Worm (Caenorhabditis elegans): Measurements from ENCODE around the gene sdz-24.

Gene sdz-24

DNA sequence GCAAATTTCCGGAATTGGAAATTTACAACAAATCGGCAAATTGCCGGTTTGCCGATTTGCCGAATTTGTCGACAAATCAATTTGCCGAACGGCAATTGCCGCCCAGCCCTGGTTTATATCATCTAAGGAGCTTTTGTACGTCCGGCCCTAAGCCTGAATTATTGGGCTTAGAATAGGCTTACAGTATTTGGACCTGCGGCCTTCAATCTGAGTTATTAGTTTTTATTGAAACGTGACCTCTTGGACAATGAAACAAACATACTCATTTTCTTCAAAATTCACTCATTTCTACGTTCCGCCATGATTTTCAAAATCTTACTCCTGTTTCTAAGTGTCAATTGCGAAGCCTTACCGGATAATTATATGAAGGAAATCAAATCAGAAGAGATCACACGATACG lies 16.8 kb downstream of the sdz-24 start, which contains the start of gene Y39F10C.1:
TSS of gene Y39F10C.1 (plus strand) at position 301 of the 400 bp plus-strand sequence.
- TF ChIP-seq flt-1 (GFP tag; IDR thresholded peaks at IDR 0.05) (no peak), cog-1 (tag; optimal IDR thresholded peaks at IDR 0.05) (no peak), tab-1 (GFP tag; IDR thresholded peaks at IDR 0.05) (no peak), T22C8.4 (GFP tag; IDR thresholded peaks at IDR 0.05) (no peak), ref-1 (GFP tag; conservative IDR thresholded peaks at IDR 0.05) (no peak), med-1 (GFP tag; optimal IDR thresholded peaks at IDR 0.05; ENCODE audit: insufficient read depth) (no peak), ztf-29 (GFP tag; IDR thresholded peaks at IDR 0.05) (no peak), ztf-23 (GFP tag; IDR thresholded peaks at IDR 0.05) (no peak), klf-2 (GFP tag; conservative IDR thresholded peaks at IDR 0.05) (no peak)

DNA sequence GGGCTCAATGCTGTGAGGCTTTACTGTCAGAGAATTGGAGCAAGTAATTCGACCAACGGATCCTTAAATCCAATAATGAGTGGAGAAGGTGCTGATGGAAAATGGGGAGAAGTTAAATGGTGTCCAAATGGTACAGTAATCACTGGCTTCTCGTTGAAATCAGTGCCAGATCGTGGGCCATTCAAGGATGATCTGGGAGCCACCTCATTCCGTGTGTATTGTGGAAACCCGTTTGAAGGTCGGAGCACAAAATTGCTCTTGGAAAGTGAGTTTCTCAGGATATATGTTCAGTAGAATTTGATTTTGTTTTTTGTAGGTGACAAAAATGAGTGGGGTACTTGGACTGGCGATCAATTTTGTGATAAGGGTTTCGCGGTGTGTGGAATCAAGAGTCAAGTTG lies 17.4 kb downstream of the sdz-24 start:
- no peak for TF ChIP-seq tab-1 (GFP tag; IDR thresholded peaks at IDR 0.05)
- TF ChIP-seq med-1 (GFP tag; optimal IDR thresholded peaks at IDR 0.05; ENCODE audit: insufficient read depth): no peak
- no peak for TF ChIP-seq T22C8.4 (GFP tag; IDR thresholded peaks at IDR 0.05)
- no peak for TF ChIP-seq ztf-23 (GFP tag; IDR thresholded peaks at IDR 0.05)
- no peak for TF ChIP-seq cog-1 (tag; optimal IDR thresholded peaks at IDR 0.05)
- no peak for TF ChIP-seq ztf-29 (GFP tag; IDR thresholded peaks at IDR 0.05)
- TF ChIP-seq ref-1 (GFP tag; conservative IDR thresholded peaks at IDR 0.05): no peak
- TF ChIP-seq flt-1 (GFP tag; IDR thresholded peaks at IDR 0.05): no peak
- TF ChIP-seq klf-2 (GFP tag; conservative IDR thresholded peaks at IDR 0.05): no peak

DNA sequence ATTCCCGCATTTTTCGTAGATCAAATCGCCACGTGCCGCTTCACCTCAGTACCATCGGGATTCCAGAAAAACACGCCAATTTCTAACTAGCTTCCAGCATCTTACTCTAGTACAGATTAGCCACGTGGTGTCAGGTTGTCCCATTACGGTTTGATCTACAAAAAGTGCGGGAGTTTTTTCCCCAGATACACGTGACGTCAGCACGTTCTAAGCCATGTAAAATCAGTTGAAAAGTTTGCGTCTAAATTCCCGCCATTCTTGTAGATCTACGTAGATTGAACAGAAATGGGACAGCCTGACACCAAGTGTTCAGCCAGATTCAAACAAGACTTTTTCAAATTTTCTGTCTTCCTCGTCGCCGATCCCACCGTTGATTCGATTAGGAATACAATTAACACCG lies 20.1 kb downstream of the sdz-24 start, which contains the start of gene T02H6.9:
TSS of gene T02H6.9 (plus strand) at position 301 of the 400 bp plus-strand sequence.
- TF ChIP-seq klf-2 (GFP tag; conservative IDR thresholded peaks at IDR 0.05) (no peak), ztf-29 (GFP tag; IDR thresholded peaks at IDR 0.05) (no peak), T22C8.4 (GFP tag; IDR thresholded peaks at IDR 0.05) (no peak), flt-1 (GFP tag; IDR thresholded peaks at IDR 0.05) (no peak), tab-1 (GFP tag; IDR thresholded peaks at IDR 0.05) (no peak)

DNA sequence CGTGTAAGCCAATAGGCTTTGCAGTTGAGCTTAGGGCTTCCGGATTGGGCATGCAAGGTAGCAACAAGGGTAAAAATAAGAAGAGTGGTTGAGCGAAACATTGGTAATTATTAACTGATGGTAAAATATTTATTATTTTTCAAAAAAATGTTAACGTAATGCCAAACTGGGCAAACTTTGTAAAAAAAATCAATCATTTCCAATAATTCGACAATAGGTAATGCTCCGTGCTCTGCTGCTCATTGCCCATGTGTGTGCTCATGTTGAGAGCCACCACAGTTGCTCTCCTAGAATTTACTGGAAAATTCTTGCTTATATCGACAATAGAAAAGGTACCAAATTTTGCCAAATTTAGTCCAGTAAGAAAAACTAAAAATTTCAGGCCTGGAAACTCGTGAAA lies 22.1 kb downstream of the sdz-24 start, which contains the start of the genes T02H6.10 and T02H6.8:
TSS of gene T02H6.10 (minus strand) at position 101 of the 400 bp plus-strand sequence.
TSS of gene T02H6.8 (plus strand) at position 221 of the 400 bp plus-strand sequence.
- TF ChIP-seq cog-1 (tag; optimal IDR thresholded peaks at IDR 0.05): no peak
- no peak for TF ChIP-seq med-1 (GFP tag; optimal IDR thresholded peaks at IDR 0.05; ENCODE audit: insufficient read depth)
- no peak for TF ChIP-seq ztf-23 (GFP tag; IDR thresholded peaks at IDR 0.05)
- TF ChIP-seq klf-2 (GFP tag; conservative IDR thresholded peaks at IDR 0.05): no peak
- no peak for TF ChIP-seq ztf-29 (GFP tag; IDR thresholded peaks at IDR 0.05)
- no peak for TF ChIP-seq ref-1 (GFP tag; conservative IDR thresholded peaks at IDR 0.05)
- no peak for TF ChIP-seq tab-1 (GFP tag; IDR thresholded peaks at IDR 0.05)
- no peak for TF ChIP-seq flt-1 (GFP tag; IDR thresholded peaks at IDR 0.05)

DNA sequence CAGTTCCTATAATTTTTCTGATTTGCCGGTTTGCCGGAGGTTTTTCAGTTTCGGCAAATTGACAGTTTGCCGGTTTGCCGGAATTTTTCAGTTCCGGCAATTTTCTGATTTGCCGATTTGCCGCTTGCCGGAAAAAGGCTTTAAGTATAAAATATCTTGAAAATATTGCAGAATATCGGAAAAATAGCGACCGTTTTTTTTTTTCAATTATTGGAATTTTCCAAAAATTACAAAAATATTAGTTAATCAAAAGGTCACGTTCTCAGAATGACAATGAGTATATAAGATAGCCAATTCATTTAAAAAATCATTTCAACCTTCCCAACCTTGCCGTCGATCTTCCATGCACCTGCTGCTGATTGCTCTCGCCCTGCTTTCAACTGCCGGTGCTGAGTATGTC lies 23.9 kb downstream of the sdz-24 start, which contains the start of gene T02H6.7:
TSS of gene T02H6.7 (plus strand) at position 301 of the 400 bp plus-strand sequence.
- no peak for TF ChIP-seq cog-1 (tag; optimal IDR thresholded peaks at IDR 0.05)
- no peak for TF ChIP-seq ref-1 (GFP tag; conservative IDR thresholded peaks at IDR 0.05)
- no peak for TF ChIP-seq tab-1 (GFP tag; IDR thresholded peaks at IDR 0.05)
- no peak for TF ChIP-seq ztf-23 (GFP tag; IDR thresholded peaks at IDR 0.05)
- TF ChIP-seq ztf-29 (GFP tag; IDR thresholded peaks at IDR 0.05): no peak

DNA sequence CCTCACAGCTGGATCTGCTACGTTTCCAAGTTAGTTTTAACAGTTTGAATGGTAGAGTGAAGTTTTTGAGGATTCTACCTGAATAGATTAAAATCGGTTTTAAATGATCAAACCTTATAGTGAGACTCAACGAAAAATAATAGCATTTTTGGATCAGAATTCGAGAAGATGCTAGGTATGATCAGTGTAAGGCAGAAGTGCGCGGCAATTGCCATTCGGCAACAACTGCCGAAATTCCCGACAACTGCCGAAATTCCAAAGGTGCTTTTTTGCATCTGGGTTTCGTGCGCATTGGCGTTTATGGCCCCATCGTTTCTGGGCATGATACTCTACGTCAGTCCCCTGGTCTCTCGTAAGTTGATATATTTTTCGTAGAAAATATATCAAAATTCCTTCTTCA lies 25.0 kb downstream of the sdz-24 start, which contains the start of gene T02H6.6:
TSS of gene T02H6.6 (plus strand) at position 301 of the 400 bp plus-strand sequence.
- TF ChIP-seq cog-1 (tag; optimal IDR thresholded peaks at IDR 0.05) (no peak), flt-1 (GFP tag; IDR thresholded peaks at IDR 0.05) (no peak), ref-1 (GFP tag; conservative IDR thresholded peaks at IDR 0.05) (no peak), klf-2 (GFP tag; conservative IDR thresholded peaks at IDR 0.05) (no peak), ztf-23 (GFP tag; IDR thresholded peaks at IDR 0.05) (no peak), ztf-29 (GFP tag; IDR thresholded peaks at IDR 0.05) (no peak), T22C8.4 (GFP tag; IDR thresholded peaks at IDR 0.05) (no peak), med-1 (GFP tag; optimal IDR thresholded peaks at IDR 0.05; ENCODE audit: insufficient read depth) (no peak), tab-1 (GFP tag; IDR thresholded peaks at IDR 0.05) (no peak)

DNA sequence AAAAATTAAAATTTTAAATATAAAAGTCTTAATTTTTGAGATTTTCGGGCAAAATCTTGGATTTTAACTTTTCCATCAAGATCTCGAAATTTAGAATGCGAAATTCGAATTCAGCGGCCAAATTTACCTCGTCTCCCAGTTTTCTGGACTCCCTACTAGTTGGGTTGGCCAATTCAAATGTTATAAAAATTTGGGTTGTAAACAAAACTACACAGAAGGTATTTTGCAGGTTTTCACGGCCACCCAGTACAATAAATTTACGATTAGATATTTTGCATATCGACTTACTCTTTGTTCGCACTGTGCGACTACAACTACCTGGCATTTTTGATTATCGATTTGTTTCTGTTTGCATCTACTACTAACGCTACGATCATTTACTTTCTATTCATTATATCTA lies 26.3 kb downstream of the sdz-24 start, which contains the start of gene T02H6.5:
TSS of gene T02H6.5 (plus strand) at position 301 of the 400 bp plus-strand sequence.
- no peak for TF ChIP-seq ztf-29 (GFP tag; IDR thresholded peaks at IDR 0.05)
- TF ChIP-seq klf-2 (GFP tag; conservative IDR thresholded peaks at IDR 0.05): no peak
- no peak for TF ChIP-seq flt-1 (GFP tag; IDR thresholded peaks at IDR 0.05)
- no peak for TF ChIP-seq T22C8.4 (GFP tag; IDR thresholded peaks at IDR 0.05)
- no peak for TF ChIP-seq ref-1 (GFP tag; conservative IDR thresholded peaks at IDR 0.05)
- no peak for TF ChIP-seq tab-1 (GFP tag; IDR thresholded peaks at IDR 0.05)
- no peak for TF ChIP-seq cog-1 (tag; optimal IDR thresholded peaks at IDR 0.05)
- TF ChIP-seq ztf-23 (GFP tag; IDR thresholded peaks at IDR 0.05): no peak
- TF ChIP-seq med-1 (GFP tag; optimal IDR thresholded peaks at IDR 0.05; ENCODE audit: insufficient read depth): no peak

DNA sequence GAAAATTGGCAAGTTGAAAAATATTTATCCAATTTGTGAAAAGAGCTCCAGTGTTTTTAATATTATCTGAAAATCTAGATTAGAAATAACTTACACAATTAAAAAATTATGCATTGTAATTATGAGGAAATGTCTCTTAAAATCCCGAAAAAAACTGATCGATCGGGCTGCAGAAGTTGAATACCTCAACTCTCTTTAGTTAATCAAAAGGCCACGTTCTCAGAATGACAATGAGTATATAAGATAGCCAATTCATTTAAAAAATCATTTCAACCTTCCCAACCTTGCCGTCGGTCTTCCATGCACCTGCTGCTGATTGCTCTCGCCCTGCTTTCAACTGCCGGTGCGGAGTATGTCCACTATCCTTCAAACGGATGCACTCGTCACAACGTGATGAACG lies 31.3 kb downstream of the sdz-24 start, which contains the start of gene T02H6.4:
TSS of gene T02H6.4 (plus strand) at position 301 of the 400 bp plus-strand sequence.
- TF ChIP-seq ztf-23 (GFP tag; IDR thresholded peaks at IDR 0.05): no peak
- no peak for TF ChIP-seq ref-1 (GFP tag; conservative IDR thresholded peaks at IDR 0.05)
- TF ChIP-seq T22C8.4 (GFP tag; IDR thresholded peaks at IDR 0.05): no peak
- no peak for TF ChIP-seq tab-1 (GFP tag; IDR thresholded peaks at IDR 0.05)
- no peak for TF ChIP-seq cog-1 (tag; optimal IDR thresholded peaks at IDR 0.05)
- no peak for TF ChIP-seq med-1 (GFP tag; optimal IDR thresholded peaks at IDR 0.05; ENCODE audit: insufficient read depth)

DNA sequence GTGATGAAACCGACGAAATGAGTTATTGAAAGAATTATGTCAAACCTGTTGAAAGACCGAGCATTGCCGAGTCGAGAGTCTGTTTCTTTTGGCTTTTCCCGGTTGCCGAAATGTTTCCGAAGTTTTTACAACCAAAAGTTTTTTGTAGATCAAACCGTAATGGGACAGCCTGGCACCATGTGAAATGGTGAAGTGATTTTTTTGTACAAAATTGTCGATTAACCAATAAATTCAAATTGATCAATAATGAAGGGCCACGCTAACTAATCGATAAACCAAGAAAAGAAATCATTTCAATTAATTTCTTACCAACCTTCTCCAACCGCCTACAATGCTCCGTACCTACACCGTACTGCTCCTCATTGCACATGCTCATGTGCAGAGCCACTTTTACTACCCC lies 33.1 kb downstream of the sdz-24 start, which contains the start of gene T02H6.3:
TSS of gene T02H6.3 (plus strand) at position 301 of the 400 bp plus-strand sequence.
- TF ChIP-seq flt-1 (GFP tag; IDR thresholded peaks at IDR 0.05) (no peak), ztf-29 (GFP tag; IDR thresholded peaks at IDR 0.05) (no peak), klf-2 (GFP tag; conservative IDR thresholded peaks at IDR 0.05) (no peak), ref-1 (GFP tag; conservative IDR thresholded peaks at IDR 0.05) (no peak), med-1 (GFP tag; optimal IDR thresholded peaks at IDR 0.05; ENCODE audit: insufficient read depth) (no peak), T22C8.4 (GFP tag; IDR thresholded peaks at IDR 0.05) (no peak), tab-1 (GFP tag; IDR thresholded peaks at IDR 0.05) (no peak), ztf-23 (GFP tag; IDR thresholded peaks at IDR 0.05) (no peak), cog-1 (tag; optimal IDR thresholded peaks at IDR 0.05) (no peak)

DNA sequence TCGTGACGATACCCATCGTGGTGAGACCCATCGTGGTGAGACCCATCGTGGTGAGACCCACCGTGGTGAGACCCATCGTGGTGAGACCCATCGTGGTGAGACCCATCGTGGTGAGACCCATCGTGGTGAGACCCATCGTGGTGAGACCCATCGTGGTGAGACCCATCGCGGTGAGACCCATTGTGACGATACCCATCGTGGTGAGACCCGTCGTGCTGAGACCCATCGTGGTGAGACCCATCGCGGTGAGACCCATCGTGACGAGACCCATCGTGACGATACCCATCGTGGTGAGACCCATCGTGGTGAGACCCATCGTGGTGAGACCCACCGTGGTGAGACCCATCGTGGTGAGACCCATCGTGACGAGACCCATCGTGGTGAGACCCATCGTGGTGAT lies 36.6 kb downstream of the sdz-24 start:
- TF ChIP-seq tab-1 (GFP tag; IDR thresholded peaks at IDR 0.05) (peak; percentile 80), T22C8.4 (GFP tag; IDR thresholded peaks at IDR 0.05) (peak; percentile 34; the same call in 1 of the 2 replicates), ref-1 (GFP tag; conservative IDR thresholded peaks at IDR 0.05) (0 out of 2 replicates have a peak, but pooled peaks have one; percentile 28), ztf-23 (GFP tag; IDR thresholded peaks at IDR 0.05) (peak; percentile 41; the same call in 1 of the 2 replicates)
